Worm (Caenorhabditis elegans) whole organism, late embryonic: ENCODE results near the gene gfi-3.

Experiments
- K02D7.2 ChIP-seq: sonication (generic microtip); optimal IDR thresholded peaks from 2 replicates; lab custom pipeline; 2017; ENCODE audit warnings: mild to moderate bottlenecking, missing genetic modification characterization, missing compliant biosample characterization
- ceh-48 ChIP-seq: sonication (generic microtip); optimal IDR thresholded peaks from 2 replicates; lab custom pipeline; 2016; ENCODE audit warnings: missing genetic modification characterization, inconsistent platforms, missing compliant biosample characterization
- hlh-8 ChIP-seq: sonication (generic microtip); optimal IDR thresholded peaks from 2 replicates; lab custom pipeline; 2016; ENCODE audit warnings: missing genotype, missing genetic modification characterization, missing compliant biosample characterization

ce11 chrX:14507992-14508391 is 27.6 kb downstream of the gfi-3 start:
- TF ChIP-seq ceh-48: no peak
- no peak for TF ChIP-seq hlh-8
- TF ChIP-seq K02D7.2: no peak
